Fruit fly (Drosophila melanogaster): ENCODE measurements around the gene rudhira.

The rudhira gene

DNA sequence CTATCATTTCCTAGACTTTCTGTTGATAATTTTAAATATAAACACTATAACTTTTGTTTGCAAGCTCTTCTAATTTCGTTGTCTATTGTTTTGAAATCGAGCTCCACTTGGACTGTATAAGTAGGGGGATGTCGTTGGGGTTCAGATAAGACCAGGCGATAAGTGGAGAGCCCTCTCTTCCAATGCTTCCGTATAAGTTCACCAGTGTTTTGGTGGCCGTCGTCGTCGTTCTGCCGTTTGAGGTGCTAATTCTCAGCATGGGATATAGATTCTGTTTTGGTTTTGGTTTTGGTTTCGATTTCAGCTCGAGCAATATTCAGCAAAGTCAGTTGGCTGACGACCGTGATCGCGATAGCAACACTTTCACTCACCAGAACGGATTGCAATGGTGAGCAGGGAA lies 56.4 kb downstream of the rudhira start, which contains the start of gene CG15739:
TSS of gene CG15739 (plus strand) at position 204 of the 400 bp plus-strand sequence.
- TF ChIP-seq CG7745 (tag; optimal IDR thresholded peaks at IDR 0.05) = no peak
- TF ChIP-seq Dbx (GFP tag; IDR thresholded peaks at IDR 0.05) = no peak
- no peak for TF ChIP-seq CG9932 (GFP tag; IDR thresholded peaks at IDR 0.05)
- no peak for TF ChIP-seq cato (GFP tag; optimal IDR thresholded peaks at IDR 0.05; ENCODE audit: borderline replicate concordance)
- no peak for TF ChIP-seq CG6654 (GFP tag; optimal IDR thresholded peaks at IDR 0.05)
- TF ChIP-seq sima (GFP tag; optimal IDR thresholded peaks at IDR 0.05) = no peak
- no peak for TF ChIP-seq Hr3 (GFP tag; optimal IDR thresholded peaks at IDR 0.05)
- TF ChIP-seq Lpt (GFP tag; optimal IDR thresholded peaks at IDR 0.05) = no peak
- no peak for TF ChIP-seq CG15073 (GFP tag; optimal IDR thresholded peaks at IDR 0.05)
- no peak for TF ChIP-seq HLHmδ (GFP tag; optimal IDR thresholded peaks at IDR 0.05)
- no peak for TF ChIP-seq sc (optimal IDR thresholded peaks at IDR 0.05)
- no peak for TF ChIP-seq sc (GFP tag; optimal IDR thresholded peaks at IDR 0.05)
- TF ChIP-seq Nf-YC (tag; optimal IDR thresholded peaks at IDR 0.05) = no peak
- no peak for TF ChIP-seq zfh1 (GFP tag; IDR thresholded peaks at IDR 0.05)
- TF ChIP-seq HLH4C (GFP tag; IDR thresholded peaks at IDR 0.05; ENCODE audit: partially characterized antibody) = no peak
- peak in 1 of 2 experiments; percentile 62 for TF ChIP-seq Eip74EF (GFP tag; optimal IDR thresholded peaks at IDR 0.05)
- no peak for TF ChIP-seq dmrt99B (tag; optimal IDR thresholded peaks at IDR 0.05)
- no peak for TF ChIP-seq ssp (GFP tag; IDR thresholded peaks at IDR 0.05)
- TF ChIP-seq fd3F (GFP tag; optimal IDR thresholded peaks at IDR 0.05) = no peak
- TF ChIP-seq CG34376 (GFP tag; optimal IDR thresholded peaks at IDR 0.05) = peak; percentile 89
- no peak for TF ChIP-seq CG3065 (GFP tag; optimal IDR thresholded peaks at IDR 0.05)
- 0 out of 2 replicates have a peak, but pooled peaks have one; percentile 7 for TF ChIP-seq Dref (GFP tag; IDR thresholded peaks at IDR 0.05)
- TF ChIP-seq grn (GFP tag; optimal IDR thresholded peaks at IDR 0.05) = peak; percentile 73
- no peak for TF ChIP-seq fd102C (GFP tag; optimal IDR thresholded peaks at IDR 0.05)
- TF ChIP-seq CG8281 (tag; optimal IDR thresholded peaks at IDR 0.05) = no peak
- TF ChIP-seq bowl (GFP tag; IDR thresholded peaks at IDR 0.05) = no peak
- TF ChIP-seq CG9797 (GFP tag; optimal IDR thresholded peaks at IDR 0.05) = no peak
- TF ChIP-seq tup (GFP tag; optimal IDR thresholded peaks at IDR 0.05) = no peak
- TF ChIP-seq E2f1 (GFP tag; IDR thresholded peaks at IDR 0.05) = no peak
- no peak for TF ChIP-seq Dll (GFP tag; IDR thresholded peaks at IDR 0.05; ENCODE audit: partially characterized antibody)
- no peak for TF ChIP-seq bab2 (GFP tag; optimal IDR thresholded peaks at IDR 0.05)
- TF ChIP-seq CG10959 (GFP tag; IDR thresholded peaks at IDR 0.05) = no peak
- TF ChIP-seq CG13775 (GFP tag; optimal IDR thresholded peaks at IDR 0.05) = no peak
- no peak for TF ChIP-seq CG9609 (GFP tag; optimal IDR thresholded peaks at IDR 0.05)
- TF ChIP-seq ranshi (GFP tag; IDR thresholded peaks at IDR 0.05) = no peak
- TF ChIP-seq sens-2 (GFP tag; IDR thresholded peaks at IDR 0.05) = no peak
- no peak for TF ChIP-seq tgo (GFP tag; IDR thresholded peaks at IDR 0.05)
- peak; percentile 75 for TF ChIP-seq sug (tag; optimal IDR thresholded peaks at IDR 0.05)
- no peak for TF ChIP-seq CG13123 (GFP tag; optimal IDR thresholded peaks at IDR 0.05)
- no peak for TF ChIP-seq peb (GFP tag; IDR thresholded peaks at IDR 0.05)
- TF ChIP-seq CG1832 (GFP tag; optimal IDR thresholded peaks at IDR 0.05) = no peak
- TF ChIP-seq Med (GFP tag) = peak; percentile 74
- no peak for TF ChIP-seq Awh (GFP tag; IDR thresholded peaks at IDR 0.05)
- TF ChIP-seq D (optimal IDR thresholded peaks at IDR 0.05) = no peak
- no peak for TF ChIP-seq D (GFP tag; optimal IDR thresholded peaks at IDR 0.05)
- no peak for TF ChIP-seq CG4820 (GFP tag; optimal IDR thresholded peaks at IDR 0.05)
- peak; percentile 49 for TF ChIP-seq Blimp-1 (GFP tag; optimal IDR thresholded peaks at IDR 0.05)
- TF ChIP-seq CG3281 (GFP tag; optimal IDR thresholded peaks at IDR 0.05) = no peak
- no peak for TF ChIP-seq MTF-1 (GFP tag; optimal IDR thresholded peaks at IDR 0.05; ENCODE audit: borderline replicate concordance)
- TF ChIP-seq luna (GFP tag; optimal IDR thresholded peaks at IDR 0.05) = no peak
- TF ChIP-seq Aef1 (GFP tag; IDR thresholded peaks at IDR 0.05) = no peak
- TF ChIP-seq CG13894 (tag; optimal IDR thresholded peaks at IDR 0.05) = no peak

All from whole organism, embryonic.